Fruit fly (Drosophila melanogaster) whole organism, prepupa: Measurements from ENCODE around the gene CG6678.

Experiments used
- CG11902 ChIP-seq: fragments of 200-800 bp; sonication (Bioruptor generic); optimal IDR thresholded peaks from 3 replicates; lab custom pipeline; 2016; ENCODE audit warnings: missing biosample characterization, missing genetic modification characterization
- CG32006 ChIP-seq: fragments of 200-800 bp; sonication (Bioruptor generic); optimal IDR thresholded peaks from 3 replicates; lab custom pipeline; 2017; ENCODE audit warnings: missing biosample characterization, mild to moderate bottlenecking, missing genetic modification characterization
- Hr39 ChIP-seq: fragments of 200-800 bp; sonication (Bioruptor generic); optimal IDR thresholded peaks from 2 replicates; lab custom pipeline; 2016; ENCODE audit warnings: missing biosample characterization, missing genetic modification characterization
- eg ChIP-seq: fragments of 200-800 bp; sonication (Bioruptor generic); IDR thresholded peaks from 3 replicates; pipeline ENCODE4 v1.3.6; 2022; ENCODE audit warnings: missing biosample characterization, missing genetic modification characterization
- fkh ChIP-seq: fragments of 200-800 bp; sonication (Bioruptor generic); optimal IDR thresholded peaks from 3 replicates; lab custom pipeline; 2017; ENCODE audit warnings: missing biosample characterization, mild to moderate bottlenecking, missing genetic modification characterization, moderate library complexity

- no peak for TF ChIP-seq CG32006 (GFP tag; lab: Kevin White, UChicago)
- no peak for TF ChIP-seq Hr39 (GFP tag; lab: Kevin White, UChicago)
- TF ChIP-seq CG11902 = no peak
- no peak; the same call in 2 of the 3 replicates for TF ChIP-seq eg
- TF ChIP-seq fkh = peak; percentile 47
Observed at dm6 chr3R:21874982-21875466, 11.8 kb upstream of the CG6678 start, which contains the start of gene CG6656.
